Fruit fly (Drosophila melanogaster): Measurements from ENCODE around the gene GstT3.

The GstT3 gene

dm6 chrX:20511382-20511853 is 44.2 kb downstream of the GstT3 start, which contains the start of gene CG1812 (continued):
- TF ChIP-seq esg (GFP tag; conservative IDR thresholded peaks at IDR 0.05) = peak; percentile 29; the same call in 1 of the 2 replicates
- peak; percentile 60 for TF ChIP-seq CG18599 (GFP tag; optimal IDR thresholded peaks at IDR 0.05)
- TF ChIP-seq exex (tag; optimal IDR thresholded peaks at IDR 0.05) = peak; percentile 9
- TF ChIP-seq fru (optimal IDR thresholded peaks at IDR 0.05) = no peak
- peak; percentile 44 for TF ChIP-seq CG2678 (tag; optimal IDR thresholded peaks at IDR 0.05)
- TF ChIP-seq disco-r (GFP tag; optimal IDR thresholded peaks at IDR 0.05) = peak; percentile 0
- peak; percentile 92 for TF ChIP-seq Sry-β (GFP tag; optimal IDR thresholded peaks at IDR 0.05)
- TF ChIP-seq sob (GFP tag; IDR thresholded peaks at IDR 0.05) = peak; percentile 50
- TF ChIP-seq CG6654 (GFP tag; optimal IDR thresholded peaks at IDR 0.05) = no peak
- peak; percentile 48 for TF ChIP-seq her (GFP tag; optimal IDR thresholded peaks at IDR 0.05)
- peak; percentile 42 for TF ChIP-seq CG3847 (GFP tag; IDR thresholded peaks at IDR 0.05)
- no peak for TF ChIP-seq Tbp (GFP tag; optimal IDR thresholded peaks at IDR 0.05)
- peak; percentile 67; the same call in 1 of the 3 replicates for TF ChIP-seq so (GFP tag; IDR thresholded peaks at IDR 0.05)
- peak; percentile 52; the same call in 1 of the 2 replicates for TF ChIP-seq Ptx1 (GFP tag; IDR thresholded peaks at IDR 0.05)
- peak; percentile 28 for TF ChIP-seq HHEX (GFP tag; optimal IDR thresholded peaks at IDR 0.05)
- 0 out of 2 replicates have a peak, but pooled peaks have one; percentile 49 for TF ChIP-seq E2f1 (GFP tag; IDR thresholded peaks at IDR 0.05)
- no peak for TF ChIP-seq Abd-B (GFP tag; optimal IDR thresholded peaks at IDR 0.05)
- TF ChIP-seq Bdp1 (GFP tag; optimal IDR thresholded peaks at IDR 0.05) = no peak
- TF ChIP-seq CG10267 (tag; optimal IDR thresholded peaks at IDR 0.05) = peak; percentile 12
- TF ChIP-seq CG18476 (GFP tag; optimal IDR thresholded peaks at IDR 0.05) = no peak
- TF ChIP-seq zfh1 (GFP tag; IDR thresholded peaks at IDR 0.05) = peak; percentile 59; the same call in 2 of the 3 replicates
- TF ChIP-seq CG3065 (GFP tag; optimal IDR thresholded peaks at IDR 0.05) = no peak
- TF ChIP-seq pros (GFP tag; optimal IDR thresholded peaks at IDR 0.05) = peak; percentile 46
- peak; percentile 29 for TF ChIP-seq bab2 (GFP tag; optimal IDR thresholded peaks at IDR 0.05)
- TF ChIP-seq CG10543 (GFP tag; optimal IDR thresholded peaks at IDR 0.05) = no peak
- TF ChIP-seq CG2202 (tag; optimal IDR thresholded peaks at IDR 0.05) = no peak
- TF ChIP-seq CG12659 (GFP tag; optimal IDR thresholded peaks at IDR 0.05) = peak; percentile 30
- 0 out of 2 replicates have a peak, but pooled peaks have one; percentile 16 for TF ChIP-seq ssp (GFP tag; IDR thresholded peaks at IDR 0.05)
- TF ChIP-seq stc (GFP tag; IDR thresholded peaks at IDR 0.05) = peak; percentile 67
- 0 out of 3 replicates have a peak, but pooled peaks have one; percentile 16 for TF ChIP-seq CG6175 (GFP tag; IDR thresholded peaks at IDR 0.05)
- TF ChIP-seq cas (GFP tag; IDR thresholded peaks at IDR 0.05) = no peak
- TF ChIP-seq mam (GFP tag; optimal IDR thresholded peaks at IDR 0.05) = peak; percentile 46
- TF ChIP-seq jigr1 (GFP tag; IDR thresholded peaks at IDR 0.05) = no peak
- TF ChIP-seq tll (GFP tag; optimal IDR thresholded peaks at IDR 0.05) = peak in 1 of 2 experiments; percentile 61
- TF ChIP-seq zfh2 (GFP tag; optimal IDR thresholded peaks at IDR 0.05) = no peak
- no peak for TF ChIP-seq lbe (GFP tag; optimal IDR thresholded peaks at IDR 0.05)
- TF ChIP-seq ems (GFP tag; optimal IDR thresholded peaks at IDR 0.05) = peak; percentile 19
- TF ChIP-seq B-H2 (GFP tag; optimal IDR thresholded peaks at IDR 0.05) = no peak
- no peak for TF ChIP-seq CG31365 (tag; optimal IDR thresholded peaks at IDR 0.05)
- peak; percentile 50; the same call in 1 of the 2 replicates for TF ChIP-seq CG14014 (GFP tag; IDR thresholded peaks at IDR 0.05)
- TF ChIP-seq CG15011 (GFP tag; optimal IDR thresholded peaks at IDR 0.05) = no peak
- TF ChIP-seq stwl (tag; optimal IDR thresholded peaks at IDR 0.05) = peak; percentile 5
- TF ChIP-seq sens (GFP tag) = peak; percentile 90
- TF ChIP-seq gce (GFP tag; IDR thresholded peaks at IDR 0.05) = no peak
- peak; percentile 26 to 47 for TF ChIP-seq dpn (GFP tag; optimal IDR thresholded peaks at IDR 0.05)
- TF ChIP-seq corto (GFP tag; optimal IDR thresholded peaks at IDR 0.05) = no peak
- peak; percentile 48; the same call in 1 of the 3 replicates for TF ChIP-seq CG11456 (GFP tag; IDR thresholded peaks at IDR 0.05)
- TF ChIP-seq Spps (tag; optimal IDR thresholded peaks at IDR 0.05) = no peak
- TF ChIP-seq CG11695 (GFP tag; IDR thresholded peaks at IDR 0.05) = peak; percentile 74; the same call in 2 of the 3 replicates
- no peak for TF ChIP-seq CG13123 (GFP tag; optimal IDR thresholded peaks at IDR 0.05)
- TF ChIP-seq crp (GFP tag; optimal IDR thresholded peaks at IDR 0.05) = peak in 1 of 2 experiments; percentile 27

All from whole organism, embryonic.